Worm (Caenorhabditis elegans) whole organism, mixed stage, embryonic: ENCODE measurements around the gene F27D9.2.

Experiments
- M03D4.4 ChIP-seq: sonication (generic microtip); optimal IDR thresholded peaks from 2 replicates; lab custom pipeline; 2017; ENCODE audit warnings: mild to moderate bottlenecking, missing genetic modification characterization, missing compliant biosample characterization
- bed-3 ChIP-seq: fragments of 200-800 bp; sonication (Bioruptor generic); optimal IDR thresholded peaks from 3 replicates; lab custom pipeline; 2018; ENCODE audit warnings: mild to moderate bottlenecking, missing genetic modification characterization, moderate library complexity, missing compliant biosample characterization
- blmp-1 ChIP-seq: fragments of 150-350 bp; optimal IDR thresholded peaks from 2 replicates; lab custom pipeline; 2014; ENCODE audit warnings: missing biosample characterization, missing genetic modification characterization
- ceh-39 ChIP-seq: fragments of 150-350 bp; optimal IDR thresholded peaks from 2 replicates; lab custom pipeline; 2014; ENCODE audit warnings: missing biosample characterization, missing genetic modification characterization
- ceh-43 ChIP-seq: fragments of 200-800 bp; sonication (Bioruptor generic); optimal IDR thresholded peaks from 2 replicates; lab custom pipeline; 2018; ENCODE audit warnings: mild to moderate bottlenecking, missing genetic modification characterization, moderate library complexity, missing compliant biosample characterization
- ceh-83 ChIP-seq: fragments of 200-800 bp; sonication (Bioruptor generic); optimal IDR thresholded peaks from 2 replicates; lab custom pipeline; 2018; ENCODE audit warnings: mild to moderate bottlenecking, missing genetic modification characterization, missing compliant biosample characterization
- ces-1 ChIP-seq: fragments of 150-350 bp; optimal IDR thresholded peaks from 2 replicates; lab custom pipeline; 2014; ENCODE audit warnings: missing biosample characterization, missing genetic modification reagents, missing genetic modification characterization
- drap-1 ChIP-seq: fragments of 200-800 bp; sonication (Bioruptor generic); optimal IDR thresholded peaks from 3 replicates; lab custom pipeline; 2018; ENCODE audit warnings: mild to moderate bottlenecking, missing genetic modification characterization, missing compliant biosample characterization
- elt-1 ChIP-seq: sonication (generic microtip); optimal IDR thresholded peaks from 2 replicates; lab custom pipeline; 2017; ENCODE audit warnings: missing genetic modification characterization, mild to moderate bottlenecking, missing compliant biosample characterization, antibody characterized with exemption, moderate library complexity, borderline replicate concordance; ENCODE audit not compliant: insufficient read depth
- elt-3 ChIP-seq: fragments of 150-350 bp; optimal IDR thresholded peaks from 2 replicates; lab custom pipeline; 2014; ENCODE audit warnings: missing biosample characterization, missing genetic modification characterization
- flh-1 ChIP-seq: fragments of 200-800 bp; sonication (Bioruptor generic); optimal IDR thresholded peaks from 2 replicates; lab custom pipeline; 2018; ENCODE audit warnings: mild to moderate bottlenecking, missing genetic modification characterization, moderate library complexity, missing compliant biosample characterization
- ham-2 ChIP-seq: fragments of 200-800 bp; sonication (Bioruptor generic); optimal IDR thresholded peaks from 2 replicates; lab custom pipeline; 2018; ENCODE audit warnings: mild to moderate bottlenecking, missing genetic modification characterization, missing compliant biosample characterization
- hlh-1 ChIP-seq: fragments of 150-350 bp; optimal IDR thresholded peaks from 2 replicates; lab custom pipeline; 2014; ENCODE audit warnings: missing biosample characterization, missing genetic modification reagents, missing genetic modification characterization
- lin-13 ChIP-seq: fragments of 150-350 bp; optimal IDR thresholded peaks from 2 replicates; lab custom pipeline; 2014; ENCODE audit warnings: missing biosample characterization, missing genetic modification characterization
- lin-32 ChIP-seq: fragments of 200-800 bp; sonication (Bioruptor generic); optimal IDR thresholded peaks from 2 replicates; lab custom pipeline; 2018; ENCODE audit warnings: mild to moderate bottlenecking, missing genetic modification characterization, missing compliant biosample characterization
- lsy-2 ChIP-seq: fragments of 150-350 bp; optimal IDR thresholded peaks from 2 replicates; lab custom pipeline; 2014; ENCODE audit warnings: missing biosample characterization, missing genetic modification characterization
- mab-5 ChIP-seq: fragments of 150-350 bp; optimal IDR thresholded peaks from 2 replicates; lab custom pipeline; 2014; ENCODE audit warnings: missing biosample characterization, missing genetic modification characterization
- mep-1 ChIP-seq: fragments of 150-350 bp; optimal IDR thresholded peaks from 2 replicates; lab custom pipeline; 2017; ENCODE audit warnings: missing biosample characterization, missing genetic modification reagents, missing genetic modification characterization, inconsistent platforms
- mls-2 ChIP-seq: sonication (generic microtip); optimal IDR thresholded peaks from 2 replicates; lab custom pipeline; 2016; ENCODE audit warnings: mild to moderate bottlenecking, missing genetic modification characterization, moderate library complexity, missing compliant biosample characterization
- nhr-12 ChIP-seq: fragments of 150-350 bp; optimal IDR thresholded peaks from 2 replicates; lab custom pipeline; 2014; ENCODE audit warnings: missing biosample characterization, missing genetic modification characterization
- nhr-2 ChIP-seq: fragments of 150-350 bp; optimal IDR thresholded peaks from 2 replicates; lab custom pipeline; 2014; ENCODE audit warnings: missing biosample characterization, missing genetic modification characterization
- nhr-237 ChIP-seq: fragments of 150-350 bp; optimal IDR thresholded peaks from 2 replicates; lab custom pipeline; 2014; ENCODE audit warnings: missing biosample characterization, missing genetic modification characterization
- nhr-28 ChIP-seq: fragments of 150-350 bp; optimal IDR thresholded peaks from 2 replicates; lab custom pipeline; 2014; ENCODE audit warnings: missing biosample characterization, missing genetic modification characterization
- nhr-76 ChIP-seq: sonication (generic microtip); optimal IDR thresholded peaks from 2 replicates; lab custom pipeline; 2017; ENCODE audit warnings: missing biosample characterization, missing genetic modification characterization
- pha-4 ChIP-seq: fragments of 150-350 bp; optimal IDR thresholded peaks from 2 replicates; lab custom pipeline; 2018; ENCODE audit warnings: missing biosample characterization, missing genetic modification reagents, missing genetic modification characterization
- sem-2 ChIP-seq: fragments of 200-800 bp; sonication (Bioruptor generic); optimal IDR thresholded peaks from 2 replicates; lab custom pipeline; 2018; ENCODE audit warnings: mild to moderate bottlenecking, missing genetic modification characterization, missing compliant biosample characterization
- snpc-4 ChIP-seq: fragments of 150-350 bp; optimal IDR thresholded peaks from 2 replicates; lab custom pipeline; 2014; ENCODE audit warnings: missing biosample characterization, missing genetic modification characterization
- sptf-1 ChIP-seq: sonication (generic microtip); optimal IDR thresholded peaks from 2 replicates; lab custom pipeline; 2017; ENCODE audit warnings: mild to moderate bottlenecking, missing genetic modification characterization, moderate library complexity, missing compliant biosample characterization
- tbx-8 ChIP-seq: fragments of 200-800 bp; sonication (Bioruptor generic); optimal IDR thresholded peaks from 2 replicates; lab custom pipeline; 2018; ENCODE audit warnings: mild to moderate bottlenecking, missing genetic modification characterization, moderate library complexity, missing compliant biosample characterization
- unc-120 ChIP-seq: sonication (generic microtip); optimal IDR thresholded peaks from 2 replicates; lab custom pipeline; 2017; ENCODE audit warnings: missing genetic modification characterization, missing compliant biosample characterization; ENCODE audit not compliant: poor library complexity, severe bottlenecking
- unc-39 ChIP-seq: fragments of 150-350 bp; optimal IDR thresholded peaks from 2 replicates; lab custom pipeline; 2014; ENCODE audit warnings: missing biosample characterization, missing genetic modification characterization
- unc-62 ChIP-seq: fragments of 150-350 bp; optimal IDR thresholded peaks from 2 replicates; lab custom pipeline; 2014; ENCODE audit warnings: missing biosample characterization, missing genetic modification reagents, missing genetic modification characterization
- zip-8 ChIP-seq: fragments of 150-350 bp; optimal IDR thresholded peaks from 2 replicates; lab custom pipeline; 2014; ENCODE audit warnings: missing biosample characterization, missing genetic modification characterization
- ztf-11 ChIP-seq: fragments of 150-350 bp; optimal IDR thresholded peaks from 2 replicates; lab custom pipeline; 2014; ENCODE audit warnings: missing biosample characterization, missing genetic modification characterization

F27D9.2 gene

ce11 chrX:7715463-7715862 lies 42.7 kb downstream of the F27D9.2 start:
- TF ChIP-seq unc-120 (tag; lab: Kevin White, UChicago) (peak; percentile 69), ces-1 (GFP tag; lab: Kevin White, UChicago) (no peak), sptf-1 (no peak), zip-8 (tag; lab: Kevin White, UChicago) (no peak), drap-1 (no peak), elt-1 (no peak), ham-2 (GFP tag; lab: Kevin White, UChicago) (no peak), elt-3 (no peak), nhr-28 (no peak), flh-1 (GFP tag; lab: Kevin White, UChicago) (no peak), ceh-43 (GFP tag; lab: Kevin White, UChicago) (no peak), mab-5 (tag; lab: Kevin White, UChicago) (peak; percentile 22), nhr-76 (tag; lab: Kevin White, UChicago) (no peak), nhr-2 (no peak), mls-2 (tag; lab: Kevin White, UChicago) (no peak), hlh-1 (tag; lab: Kevin White, UChicago) (peak; percentile 82), ceh-39 (tag; lab: Kevin White, UChicago) (no peak), ceh-83 (GFP tag; lab: Kevin White, UChicago) (no peak), nhr-237 (tag; lab: Kevin White, UChicago) (no peak), lsy-2 (tag; lab: Kevin White, UChicago) (no peak), unc-39 (no peak), ztf-11 (no peak), pha-4 (tag; lab: Kevin White, UChicago) (no peak), mep-1 (tag; lab: Kevin White, UChicago) (no peak), M03D4.4 (tag; lab: Kevin White, UChicago) (no peak), lin-13 (tag; lab: Kevin White, UChicago) (no peak), bed-3 (GFP tag; lab: Kevin White, UChicago) (no peak), lin-32 (GFP tag; lab: Kevin White, UChicago) (no peak), nhr-12 (no peak), sem-2 (no peak), unc-62 (peak; percentile 91)

- TF ChIP-seq nhr-76 (tag; lab: Kevin White, UChicago) (no peak), elt-1 (no peak), ceh-39 (tag; lab: Kevin White, UChicago) (no peak), mls-2 (tag; lab: Kevin White, UChicago) (no peak), M03D4.4 (tag; lab: Kevin White, UChicago) (no peak), lin-32 (GFP tag; lab: Kevin White, UChicago) (no peak), ztf-11 (no peak), nhr-237 (tag; lab: Kevin White, UChicago) (no peak), zip-8 (tag; lab: Kevin White, UChicago) (no peak), ces-1 (GFP tag; lab: Kevin White, UChicago) (no peak)
Measured at ce11 chrX:7718972-7719371, 46.2 kb downstream of the F27D9.2 start, which contains the start of gene K09F5.6. Gene K09F5.6 (plus strand): TSS chrX:7719272.

- TF ChIP-seq lin-32 (GFP tag; lab: Kevin White, UChicago): no peak
- no peak for TF ChIP-seq hlh-1 (tag; lab: Kevin White, UChicago)
- no peak for TF ChIP-seq zip-8 (tag; lab: Kevin White, UChicago)
- TF ChIP-seq ceh-39 (tag; lab: Kevin White, UChicago): no peak
- TF ChIP-seq nhr-12: no peak
- no peak for TF ChIP-seq mep-1 (tag; lab: Kevin White, UChicago)
- TF ChIP-seq sem-2: no peak
- TF ChIP-seq snpc-4: no peak
- no peak for TF ChIP-seq nhr-76 (tag; lab: Kevin White, UChicago)
- TF ChIP-seq ces-1 (GFP tag; lab: Kevin White, UChicago): no peak
- no peak for TF ChIP-seq ham-2 (GFP tag; lab: Kevin White, UChicago)
- TF ChIP-seq drap-1: no peak
- no peak for TF ChIP-seq blmp-1 (tag; lab: Kevin White, UChicago)
- TF ChIP-seq nhr-28: no peak
- no peak for TF ChIP-seq tbx-8 (GFP tag; lab: Kevin White, UChicago)
Measured at ce11 chrX:7720565-7720964, 47.8 kb downstream of the F27D9.2 start.

- no peak for TF ChIP-seq ham-2 (GFP tag; lab: Kevin White, UChicago)
- TF ChIP-seq lin-32 (GFP tag; lab: Kevin White, UChicago): no peak
- TF ChIP-seq mab-5 (tag; lab: Kevin White, UChicago): no peak
- no peak for TF ChIP-seq ceh-39 (tag; lab: Kevin White, UChicago)
Measured at ce11 chrX:7724099-7724498, 51.3 kb downstream of the F27D9.2 start.
